Worm (Caenorhabditis elegans): ENCODE data around the gene fbxa-53.

DNA sequence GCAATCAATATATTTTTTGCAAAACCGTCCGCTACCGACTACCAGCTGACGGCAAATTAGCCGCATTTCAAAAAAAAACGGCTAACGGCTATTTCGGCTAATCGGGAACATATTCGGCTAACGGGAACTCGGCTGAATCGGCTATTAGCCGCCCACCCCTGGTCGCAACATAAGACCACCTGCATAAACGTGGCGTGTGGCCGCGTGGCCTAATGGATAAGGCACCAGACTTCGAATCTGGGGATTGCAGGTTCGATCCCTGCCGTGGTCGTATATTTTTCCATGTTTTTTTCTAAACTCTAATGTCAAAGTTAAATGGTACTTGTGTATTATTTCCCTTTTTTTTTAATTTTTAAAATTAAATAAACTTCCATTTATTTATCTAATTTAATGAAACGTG lies 19.9 kb downstream of the fbxa-53 start:
- TF ChIP-seq rnt-1 (tag; optimal IDR thresholded peaks at IDR 0.05), result no peak
- no peak for TF ChIP-seq pha-2 (tag; optimal IDR thresholded peaks at IDR 0.05)
- no peak for TF ChIP-seq F13H6.1 (tag; optimal IDR thresholded peaks at IDR 0.05)
- no peak for TF ChIP-seq sdc-2 (tag; optimal IDR thresholded peaks at IDR 0.05)
- TF ChIP-seq odd-2 (tag; optimal IDR thresholded peaks at IDR 0.05), result no peak
- TF ChIP-seq npax-4 (tag; optimal IDR thresholded peaks at IDR 0.05), result no peak
- no peak for TF ChIP-seq ceh-18 (tag; optimal IDR thresholded peaks at IDR 0.05)
- no peak for TF ChIP-seq K02D7.2 (tag; optimal IDR thresholded peaks at IDR 0.05)
